Fruit fly (Drosophila melanogaster) whole organism, embryonic: ENCODE results near the gene lili.

Source experiments
- Adf1 ChIP-seq: fragments of 200-800 bp; sonication (Bioruptor generic); IDR thresholded peaks from 2 replicates; pipeline ENCODE4 v1.3.6; 2022; ENCODE audit warnings: missing biosample characterization, missing genetic modification characterization
- Awh ChIP-seq: fragments of 200-800 bp; sonication (Bioruptor generic); IDR thresholded peaks from 2 replicates; pipeline ENCODE4, ENCODE4 v1.3.6; 2022; ENCODE audit warnings: missing biosample characterization, missing genetic modification characterization
- Blimp-1 ChIP-seq: fragments of 200-800 bp; sonication (Bioruptor generic); optimal IDR thresholded peaks from 3 replicates; lab custom pipeline; 2018; ENCODE audit warnings: missing biosample characterization, missing genetic modification characterization, mild to moderate bottlenecking, moderate library complexity, missing genetic modification reagents
- C15 ChIP-seq: fragments of 200-800 bp; sonication (Bioruptor generic); IDR thresholded peaks from 3 replicates; pipeline ENCODE4 v1.3.6; 2022; ENCODE audit warnings: missing biosample characterization, missing genetic modification characterization
- CG12104 ChIP-seq: fragments of 200-800 bp; sonication (Bioruptor generic); optimal IDR thresholded peaks from 3 replicates; lab custom pipeline; 2016; ENCODE audit warnings: missing biosample characterization, missing genetic modification characterization
- CG13296 ChIP-seq: fragments of 200-800 bp; sonication (Bioruptor generic); optimal IDR thresholded peaks from 3 replicates; lab custom pipeline; 2018; ENCODE audit warnings: missing biosample characterization, mild to moderate bottlenecking, missing genetic modification characterization
- CG14667 ChIP-seq: fragments of 200-800 bp; sonication (Bioruptor generic); IDR thresholded peaks from 2 replicates; pipeline ENCODE4 v1.3.6; 2022; ENCODE audit warnings: missing biosample characterization, missing genetic modification characterization
- CG15011 ChIP-seq: fragments of 200-800 bp; sonication (Bioruptor generic); optimal IDR thresholded peaks from 3 replicates; lab custom pipeline; 2018; ENCODE audit warnings: missing biosample characterization, mild to moderate bottlenecking, missing genetic modification characterization
- CG15269 ChIP-seq: fragments of 200-800 bp; sonication (Bioruptor generic); optimal IDR thresholded peaks from 2 replicates; lab custom pipeline; 2018; ENCODE audit warnings: missing biosample characterization, mild to moderate bottlenecking, missing genetic modification characterization, moderate library complexity
- CG15479 ChIP-seq: fragments of 200-800 bp; sonication (Bioruptor generic); optimal IDR thresholded peaks from 3 replicates; lab custom pipeline; 2019; ENCODE audit warnings: missing biosample characterization, mild to moderate bottlenecking, missing genetic modification characterization, moderate library complexity
- CG17186 ChIP-seq: fragments of 200-800 bp; sonication (Bioruptor generic); optimal IDR thresholded peaks from 3 replicates; lab custom pipeline; 2017; ENCODE audit warnings: missing biosample characterization, missing genetic modification reagents, missing genetic modification characterization
- CG17385 ChIP-seq: fragments of 200-800 bp; sonication (Bioruptor generic); optimal IDR thresholded peaks from 3 replicates; lab custom pipeline; 2018; ENCODE audit warnings: missing biosample characterization, mild to moderate bottlenecking, missing genetic modification characterization
- CG17829 ChIP-seq: fragments of 200-800 bp; optimal IDR thresholded peaks from 2 replicates; lab custom pipeline; 2019; ENCODE audit warnings: missing biosample characterization, mild to moderate bottlenecking, missing genetic modification characterization, moderate library complexity
- CG1792 ChIP-seq: fragments of 200-800 bp; sonication (Bioruptor generic); optimal IDR thresholded peaks from 2 replicates; lab custom pipeline; 2016; ENCODE audit warnings: missing biosample characterization, missing genetic modification characterization
- CG18262 ChIP-seq: fragments of 200-800 bp; optimal IDR thresholded peaks from 3 replicates; lab custom pipeline; 2019; ENCODE audit warnings: missing biosample characterization, mild to moderate bottlenecking, missing genetic modification characterization, moderate library complexity
- CG2129 ChIP-seq: fragments of 200-800 bp; sonication (Bioruptor generic); IDR thresholded peaks from 2 replicates; pipeline ENCODE4 v1.3.6; 2022; ENCODE audit warnings: missing biosample characterization, missing genetic modification characterization; ENCODE audit not compliant: partially characterized antibody
- CG4424 ChIP-seq: fragments of 200-800 bp; sonication (Bioruptor generic); optimal IDR thresholded peaks from 3 replicates; lab custom pipeline; 2016; ENCODE audit warnings: missing biosample characterization, missing genetic modification characterization
- CG7357 ChIP-seq: fragments of 200-800 bp; sonication (Bioruptor generic); IDR thresholded peaks from 3 replicates; pipeline ENCODE4 v1.3.6; 2022; ENCODE audit warnings: missing biosample characterization, missing genetic modification characterization
- CG8359 ChIP-seq: fragments of 200-800 bp; sonication (Bioruptor generic); optimal IDR thresholded peaks from 2 replicates; lab custom pipeline; 2017; ENCODE audit warnings: missing biosample characterization, mild to moderate bottlenecking, missing genetic modification characterization, borderline replicate concordance
- CG9876 ChIP-seq: fragments of 200-800 bp; sonication (Bioruptor generic); optimal IDR thresholded peaks from 2 replicates; lab custom pipeline; 2016; ENCODE audit warnings: missing biosample characterization, missing genetic modification characterization
- Drgx ChIP-seq: fragments of 200-800 bp; sonication (Bioruptor generic); IDR thresholded peaks from 2 replicates; pipeline ENCODE4 v1.3.6; 2022; ENCODE audit warnings: missing biosample characterization, missing genetic modification characterization
- Ets65A ChIP-seq: fragments of 200-800 bp; sonication (Bioruptor generic); peaks from one replicate; lab custom pipeline; 2016; ENCODE audit warnings: missing biosample characterization, missing genetic modification characterization
- Gug ChIP-seq: fragments of 200-800 bp; sonication (Bioruptor generic); IDR thresholded peaks from 4 replicates; pipeline ENCODE4 v1.3.6; 2022; ENCODE audit warnings: missing biosample characterization, missing genetic modification characterization
- HmgZ ChIP-seq: fragments of 200-800 bp; sonication (Bioruptor generic); optimal IDR thresholded peaks from 2 replicates; lab custom pipeline; 2018; ENCODE audit warnings: missing biosample characterization, mild to moderate bottlenecking, missing genetic modification characterization
- Hr51 ChIP-seq, 2 experiments: fragments of 200-800 bp; sonication (Bioruptor generic); optimal IDR thresholded peaks; 2 replicates in 1 of 2; 3 replicates in 1 of 2; lab custom pipeline; 2016 to 2018; ENCODE audit warnings: missing biosample characterization in 2 of 2, missing genetic modification characterization in 2 of 2, mild to moderate bottlenecking in 1 of 2, moderate library complexity in 1 of 2
- Med ChIP-seq: fragments of 200-800 bp; sonication (Bioruptor generic); peaks from one replicate; lab custom pipeline; 2016; ENCODE audit warnings: missing biosample characterization, missing genetic modification characterization, mild to moderate bottlenecking, inconsistent platforms, moderate library complexity
- Meics ChIP-seq: fragments of 200-800 bp; sonication (Bioruptor generic); optimal IDR thresholded peaks from 2 replicates; lab custom pipeline; 2017; ENCODE audit warnings: missing biosample characterization, mild to moderate bottlenecking, missing genetic modification characterization
- Oaz ChIP-seq: fragments of 200-800 bp; sonication (Bioruptor generic); IDR thresholded peaks from 2 replicates; pipeline ENCODE4 v1.3.6; 2022; ENCODE audit warnings: missing biosample characterization, missing genetic modification characterization
- Oli ChIP-seq: fragments of 200-800 bp; sonication (Bioruptor generic); optimal IDR thresholded peaks from 2 replicates; lab custom pipeline; 2018; ENCODE audit warnings: missing biosample characterization, mild to moderate bottlenecking, missing genetic modification characterization, moderate library complexity
- Sin3A ChIP-seq: fragments of >200 bp; optimal IDR thresholded peaks from 2 replicates; lab custom pipeline; 2018
- bcd ChIP-seq: fragments of 200-800 bp; sonication (Bioruptor generic); optimal IDR thresholded peaks from 2 replicates; lab custom pipeline; 2017; ENCODE audit warnings: missing biosample characterization, mild to moderate bottlenecking, missing genetic modification characterization
- chn ChIP-seq: fragments of 200-800 bp; sonication (Bioruptor generic); optimal IDR thresholded peaks from 2 replicates; lab custom pipeline; 2016; ENCODE audit warnings: missing biosample characterization, missing genetic modification characterization
- en ChIP-seq: fragments of 200-800 bp; sonication (Bioruptor generic); optimal IDR thresholded peaks from 2 replicates; lab custom pipeline; 2016; ENCODE audit warnings: missing biosample characterization, missing genetic modification characterization
- fd102C ChIP-seq: fragments of 200-800 bp; sonication (Bioruptor generic); optimal IDR thresholded peaks from 2 replicates; lab custom pipeline; 2018; ENCODE audit warnings: missing biosample characterization, mild to moderate bottlenecking, missing genetic modification characterization, moderate library complexity
- gsb ChIP-seq: fragments of 200-800 bp; sonication (Bioruptor generic); IDR thresholded peaks from 2 replicates; pipeline ENCODE4 v1.3.6; 2022; ENCODE audit warnings: missing biosample characterization, missing genetic modification characterization
- insv ChIP-seq, 2 experiments: fragments of 200-800 bp; sonication (Bioruptor generic); optimal IDR thresholded peaks; 3 replicates each; lab custom pipeline; 2016 to 2018; ENCODE audit warnings: missing biosample characterization in 2 of 2, missing genetic modification characterization in 2 of 2
- kni ChIP-seq: fragments of 200-800 bp; sonication (Bioruptor generic); optimal IDR thresholded peaks from 3 replicates; lab custom pipeline; 2017; ENCODE audit warnings: mild to moderate bottlenecking, missing biosample characterization, missing genetic modification reagents, missing genetic modification characterization
- lilli ChIP-seq: fragments of 200-800 bp; sonication (Bioruptor generic); optimal IDR thresholded peaks from 3 replicates; lab custom pipeline; 2016; ENCODE audit warnings: missing biosample characterization, missing genetic modification characterization
- lola ChIP-seq, 3 experiments: fragments of >200 bp in 2 of 3; fragments of 200-800 bp in 1 of 3; sonication (Bioruptor generic) in 1 of 3; optimal IDR thresholded peaks; 2 replicates each; lab custom pipeline; 2017 to 2019; ENCODE audit warnings: missing biosample characterization in 3 of 3, missing genetic modification characterization in 3 of 3, mild to moderate bottlenecking in 1 of 3, moderate library complexity in 1 of 3
- nmo ChIP-seq: fragments of 200-800 bp; sonication (Bioruptor generic); optimal IDR thresholded peaks from 2 replicates; lab custom pipeline; 2018; ENCODE audit warnings: missing biosample characterization, mild to moderate bottlenecking, missing genetic modification characterization, moderate library complexity
- p53 ChIP-seq: fragments of 200-800 bp; sonication (Bioruptor generic); optimal IDR thresholded peaks from 2 replicates; lab custom pipeline; 2016; ENCODE audit warnings: missing biosample characterization, missing genetic modification characterization
- pzg ChIP-seq: fragments of 200-800 bp; sonication (Bioruptor generic); optimal IDR thresholded peaks from 3 replicates; lab custom pipeline; 2018; ENCODE audit warnings: missing biosample characterization, mild to moderate bottlenecking, missing genetic modification characterization, moderate library complexity
- slbo ChIP-seq: fragments of 200-800 bp; sonication (Bioruptor generic); IDR thresholded peaks from 2 replicates; pipeline ENCODE4 v1.3.6; 2022; ENCODE audit warnings: missing biosample characterization, missing genetic modification characterization
- sug ChIP-seq: fragments of 200-800 bp; optimal IDR thresholded peaks from 2 replicates; lab custom pipeline; 2019; ENCODE audit warnings: missing biosample characterization, mild to moderate bottlenecking, missing genetic modification characterization, moderate library complexity
- tx ChIP-seq: fragments of 200-800 bp; sonication (Bioruptor generic); optimal IDR thresholded peaks from 2 replicates; lab custom pipeline; 2016; ENCODE audit warnings: missing biosample characterization, missing genetic modification characterization
- wek ChIP-seq: fragments of 200-800 bp; sonication (Bioruptor generic); optimal IDR thresholded peaks from 3 replicates; lab custom pipeline; 2018; ENCODE audit warnings: missing biosample characterization, mild to moderate bottlenecking, missing genetic modification characterization, moderate library complexity
- z ChIP-seq: fragments of 200-800 bp; sonication (Bioruptor generic); IDR thresholded peaks from 3 replicates; pipeline ENCODE4 v1.3.6; 2022; ENCODE audit warnings: missing biosample characterization, missing genetic modification characterization

lili gene

dm6 chr3R:24773016-24773415 is 40.8 kb downstream of the lili start:
- TF ChIP-seq CG18262 = no peak
- peak; percentile 39 for TF ChIP-seq kni (GFP tag; lab: Kevin White, UChicago)
- peak; percentile 62 for TF ChIP-seq Ets65A (GFP tag; lab: Kevin White, UChicago)
- peak; percentile 84 for TF ChIP-seq Blimp-1 (GFP tag; lab: Kevin White, UChicago)
- no peak for TF ChIP-seq C15 (GFP tag; lab: Robert Waterston, UW)

DNA sequence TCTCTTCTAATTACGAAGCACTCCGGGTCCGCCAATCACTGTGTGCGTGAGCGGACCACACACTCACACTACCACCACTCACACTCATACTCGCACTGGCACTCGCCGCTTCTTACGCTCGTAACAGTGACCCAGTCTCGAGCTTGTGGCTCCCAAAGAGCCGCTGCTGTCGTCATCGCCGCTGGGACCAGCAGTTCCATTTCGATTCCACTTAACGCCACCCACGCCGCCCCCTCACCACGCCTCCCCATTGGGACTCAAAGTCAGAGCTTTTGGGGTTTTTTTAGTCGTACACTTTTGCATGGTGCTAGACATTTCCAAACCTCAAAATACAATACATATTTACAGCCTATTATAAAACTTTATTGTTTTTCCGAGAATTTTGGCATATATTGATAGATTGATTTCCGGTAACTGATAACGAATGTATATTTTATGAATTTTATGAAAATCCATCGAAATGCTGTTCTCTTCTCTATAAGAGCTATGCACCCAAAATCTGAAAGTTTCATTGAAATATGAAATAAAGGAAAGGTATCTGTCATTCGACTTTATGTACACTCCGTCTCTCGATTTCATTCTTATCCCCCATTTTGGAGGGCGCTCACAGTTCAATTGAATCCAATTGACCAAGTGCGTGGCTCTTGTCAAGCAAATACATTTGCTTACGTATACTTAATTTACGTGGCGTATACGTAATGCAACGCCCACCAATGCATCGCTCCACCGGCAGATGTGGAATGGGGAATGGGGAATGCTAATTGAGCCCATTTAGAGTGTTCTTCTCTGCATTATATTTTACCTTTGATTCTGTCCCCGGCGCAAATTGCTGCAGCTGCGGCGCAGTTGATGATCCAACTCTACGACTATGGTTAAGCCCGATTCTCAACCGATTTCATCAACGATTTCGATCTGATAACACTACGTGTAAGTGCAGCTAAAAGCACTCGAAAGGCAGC is 42.3 kb downstream of the lili start, which contains the start of gene CG42331:
Gene CG42331 (plus strand): TSS at position 909 of the 959 bp plus-strand sequence.
- TF ChIP-seq CG8359 (GFP tag; lab: Kevin White, UChicago) (peak; percentile 7), CG7357 (GFP tag; lab: Robert Waterston, UW) (no peak), Gug (GFP tag; lab: Robert Waterston, UW) (no peak; the same call in 3 of the 4 replicates), pzg (GFP tag; lab: Kevin White, UChicago) (no peak), CG1792 (GFP tag; lab: Kevin White, UChicago) (peak; percentile 51), kni (GFP tag; lab: Kevin White, UChicago) (peak; percentile 66), sug (tag; lab: Kevin White, UChicago) (peak; percentile 92), CG13296 (GFP tag; lab: Kevin White, UChicago) (peak; percentile 47), tx (GFP tag; lab: Kevin White, UChicago) (peak; percentile 11), Awh (no peak), z (GFP tag; lab: Robert Waterston, UW) (peak; percentile 71; the same call in 2 of the 3 replicates), Adf1 (GFP tag; lab: Robert Waterston, UW) (peak; percentile 71), CG17829 (tag; lab: Kevin White, UChicago) (peak; percentile 42), CG17385 (GFP tag; lab: Kevin White, UChicago) (peak; percentile 51), CG15479 (GFP tag; lab: Kevin White, UChicago) (no peak), CG9876 (no peak), Sin3A (no peak), Hr51 (GFP tag; optimal IDR thresholded peaks at IDR 0.05; lab: Kevin White, UChicago) (peak; percentile 46 to 71), p53 (GFP tag; lab: Kevin White, UChicago) (no peak), en (GFP tag; lab: Kevin White, UChicago) (peak; percentile 57), nmo (peak; percentile 63), lola (GFP tag; optimal IDR thresholded peaks at IDR 0.05; lab: Kevin White, UChicago) (no peak), CG4424 (GFP tag; lab: Kevin White, UChicago) (peak; percentile 52), bcd (GFP tag; lab: Kevin White, UChicago) (peak; percentile 38), slbo (GFP tag; lab: Robert Waterston, UW) (peak; percentile 47; the same call in 1 of the 2 replicates), CG12104 (peak; percentile 50), CG17186 (no peak), CG15269 (tag; lab: Kevin White, UChicago) (peak; percentile 71), chn (GFP tag; lab: Kevin White, UChicago) (no peak), HmgZ (tag; lab: Kevin White, UChicago) (peak; percentile 54), Oli (tag; lab: Kevin White, UChicago) (peak; percentile 74), gsb (GFP tag; lab: Robert Waterston, UW) (no peak), insv (GFP tag; optimal IDR thresholded peaks at IDR 0.05; lab: Kevin White, UChicago) (no peak), Drgx (GFP tag; lab: Robert Waterston, UW) (no peak), wek (GFP tag; lab: Kevin White, UChicago) (no peak), Meics (peak; percentile 63), Med (GFP tag; lab: Kevin White, UChicago) (peak; percentile 85), CG2129 (GFP tag; lab: Robert Waterston, UW) (no peak), Oaz (no peak), fd102C (GFP tag; lab: Kevin White, UChicago) (no peak), CG15011 (GFP tag; lab: Kevin White, UChicago) (peak; percentile 9), CG14667 (GFP tag; lab: Robert Waterston, UW) (no peak), lilli (GFP tag; lab: Kevin White, UChicago) (peak; percentile 64)
